Fruit fly (Drosophila melanogaster) whole organism, embryonic: ENCODE results near the gene Uck.

ENCODE experiments used
- CG10147 ChIP-seq: fragments of 200-800 bp; sonication (Bioruptor generic); optimal IDR thresholded peaks from 2 replicates; lab custom pipeline; 2019; ENCODE audit warnings: missing biosample characterization, mild to moderate bottlenecking, missing genetic modification characterization, moderate library complexity
- CG1024 ChIP-seq: fragments of 200-800 bp; sonication (Bioruptor generic); IDR thresholded peaks from 2 replicates; pipeline ENCODE4 v1.3.6; 2022; ENCODE audit warnings: missing biosample characterization, missing genetic modification characterization
- CG1233 ChIP-seq: fragments of 200-800 bp; sonication (Bioruptor generic); optimal IDR thresholded peaks from 4 replicates; lab custom pipeline; 2018; ENCODE audit warnings: missing biosample characterization, mild to moderate bottlenecking, missing genetic modification characterization
- CG12391 ChIP-seq: fragments of 200-800 bp; sonication (Bioruptor generic); optimal IDR thresholded peaks from 3 replicates; lab custom pipeline; 2018; ENCODE audit warnings: missing biosample characterization, mild to moderate bottlenecking, missing genetic modification characterization, moderate library complexity
- CG13296 ChIP-seq: fragments of 200-800 bp; sonication (Bioruptor generic); optimal IDR thresholded peaks from 3 replicates; lab custom pipeline; 2018; ENCODE audit warnings: missing biosample characterization, mild to moderate bottlenecking, missing genetic modification characterization
- CG2678 ChIP-seq: fragments of 200-800 bp; sonication (Bioruptor generic); optimal IDR thresholded peaks from 3 replicates; lab custom pipeline; 2019; ENCODE audit warnings: missing biosample characterization, mild to moderate bottlenecking, missing genetic modification characterization, moderate library complexity
- CG32772 ChIP-seq: fragments of 200-800 bp; sonication (Bioruptor generic); IDR thresholded peaks from 2 replicates; pipeline ENCODE4 v1.3.6; 2022; ENCODE audit warnings: missing biosample characterization, missing genetic modification characterization
- CG3847 ChIP-seq: fragments of 200-800 bp; sonication (Bioruptor generic); IDR thresholded peaks from 2 replicates; pipeline ENCODE4 v1.3.6; 2022; ENCODE audit warnings: missing biosample characterization, missing genetic modification characterization
- CG42726 ChIP-seq: fragments of 200-800 bp; sonication (Bioruptor generic); IDR thresholded peaks from 2 replicates; pipeline ENCODE4 v1.3.6; 2022; ENCODE audit warnings: missing biosample characterization, missing genetic modification characterization; ENCODE audit not compliant: partially characterized antibody
- CG6791 ChIP-seq: fragments of 200-800 bp; sonication (Bioruptor generic); IDR thresholded peaks from 3 replicates; pipeline ENCODE4 v1.3.6; 2022; ENCODE audit warnings: missing biosample characterization, missing genetic modification characterization; ENCODE audit not compliant: partially characterized antibody
- CG7556 ChIP-seq: fragments of 200-800 bp; sonication (Bioruptor generic); optimal IDR thresholded peaks from 2 replicates; lab custom pipeline; 2017; ENCODE audit warnings: missing biosample characterization, mild to moderate bottlenecking, missing genetic modification characterization
- CG8290 ChIP-seq, 3 experiments: fragments of 200-800 bp; sonication (Bioruptor generic); optimal IDR thresholded peaks; 2 replicates each; lab custom pipeline; 2016 to 2019; ENCODE audit warnings: missing biosample characterization in 3 of 3, missing genetic modification characterization in 3 of 3, mild to moderate bottlenecking in 2 of 3, moderate library complexity in 1 of 3
- CG8924 ChIP-seq: fragments of 200-800 bp; optimal IDR thresholded peaks from 3 replicates; lab custom pipeline; 2019; ENCODE audit warnings: missing biosample characterization, mild to moderate bottlenecking, missing genetic modification characterization, moderate library complexity
- CrebB ChIP-seq: fragments of 200-800 bp; sonication (Bioruptor generic); optimal IDR thresholded peaks from 3 replicates; lab custom pipeline; 2018; ENCODE audit warnings: missing biosample characterization, mild to moderate bottlenecking, missing genetic modification characterization
- Drgx ChIP-seq: fragments of 200-800 bp; sonication (Bioruptor generic); IDR thresholded peaks from 2 replicates; pipeline ENCODE4 v1.3.6; 2022; ENCODE audit warnings: missing biosample characterization, missing genetic modification characterization
- E2f1 ChIP-seq: fragments of 200-800 bp; sonication (Bioruptor generic); IDR thresholded peaks from 2 replicates; pipeline ENCODE4 v1.3.6; 2022; ENCODE audit warnings: missing biosample characterization, missing genetic modification characterization
- Ets65A ChIP-seq: fragments of 200-800 bp; sonication (Bioruptor generic); peaks from one replicate; lab custom pipeline; 2016; ENCODE audit warnings: missing biosample characterization, missing genetic modification characterization
- Lpt ChIP-seq: fragments of >200 bp; optimal IDR thresholded peaks from 2 replicates; lab custom pipeline; 2018; ENCODE audit warnings: missing biosample characterization, missing genetic modification characterization
- Med ChIP-seq: fragments of 200-800 bp; sonication (Bioruptor generic); peaks from one replicate; lab custom pipeline; 2016; ENCODE audit warnings: missing biosample characterization, missing genetic modification characterization, mild to moderate bottlenecking, inconsistent platforms, moderate library complexity
- Optix ChIP-seq: fragments of 200-800 bp; sonication (Bioruptor generic); IDR thresholded peaks from 3 replicates; pipeline ENCODE4 v1.3.6; 2022; ENCODE audit warnings: missing biosample characterization, missing genetic modification characterization
- PHDP ChIP-seq: fragments of 200-800 bp; sonication (Bioruptor generic); optimal IDR thresholded peaks from 3 replicates; lab custom pipeline; 2018; ENCODE audit warnings: missing biosample characterization, mild to moderate bottlenecking, missing genetic modification characterization, moderate library complexity
- Rx ChIP-seq: fragments of 200-800 bp; sonication (Bioruptor generic); IDR thresholded peaks from 2 replicates; pipeline ENCODE4 v1.3.6; 2022; ENCODE audit warnings: missing biosample characterization, missing genetic modification characterization
- Scr ChIP-seq: fragments of 200-800 bp; sonication (Bioruptor generic); IDR thresholded peaks from 2 replicates; pipeline ENCODE4 v1.3.6; 2022; ENCODE audit warnings: missing biosample characterization, missing genetic modification characterization; ENCODE audit not compliant: partially characterized antibody
- Sox100B ChIP-seq: fragments of 200-800 bp; sonication (Bioruptor generic); optimal IDR thresholded peaks from 3 replicates; lab custom pipeline; 2018; ENCODE audit warnings: missing biosample characterization, mild to moderate bottlenecking, missing genetic modification characterization
- YL-1 ChIP-seq: fragments of 200-800 bp; sonication (Bioruptor generic); optimal IDR thresholded peaks from 3 replicates; lab custom pipeline; 2017; ENCODE audit warnings: missing biosample characterization, mild to moderate bottlenecking, missing genetic modification characterization
- bsh ChIP-seq, 2 experiments: fragments of 200-800 bp; sonication (Bioruptor generic); optimal IDR thresholded peaks; 2 replicates each; lab custom pipeline; 2017 to 2018; ENCODE audit warnings: mild to moderate bottlenecking in 2 of 2, missing biosample characterization in 2 of 2, missing genetic modification characterization in 2 of 2, moderate library complexity in 1 of 2
- chif ChIP-seq, 2 experiments: fragments of 200-800 bp; sonication (Bioruptor generic); optimal IDR thresholded peaks; 3 replicates each; lab custom pipeline; 2016; ENCODE audit warnings: missing biosample characterization in 2 of 2, missing genetic modification characterization in 2 of 2
- corto ChIP-seq: fragments of 200-800 bp; sonication (Bioruptor generic); optimal IDR thresholded peaks from 2 replicates; lab custom pipeline; 2016; ENCODE audit warnings: missing biosample characterization, mild to moderate bottlenecking, missing genetic modification characterization, moderate library complexity
- crc ChIP-seq: fragments of 200-800 bp; sonication (Bioruptor generic); optimal IDR thresholded peaks from 2 replicates; lab custom pipeline; 2016; ENCODE audit warnings: missing biosample characterization, missing genetic modification characterization
- grau ChIP-seq: fragments of 200-800 bp; optimal IDR thresholded peaks from 3 replicates; lab custom pipeline; 2019; ENCODE audit warnings: missing biosample characterization, mild to moderate bottlenecking, missing genetic modification characterization, moderate library complexity
- lbe ChIP-seq: fragments of 200-800 bp; sonication (Bioruptor generic); optimal IDR thresholded peaks from 2 replicates; lab custom pipeline; 2016; ENCODE audit warnings: missing biosample characterization, mild to moderate bottlenecking, missing genetic modification characterization
- nom ChIP-seq: fragments of 200-800 bp; sonication (Bioruptor generic); optimal IDR thresholded peaks from 2 replicates; lab custom pipeline; 2017; ENCODE audit warnings: missing biosample characterization, missing genetic modification characterization, mild to moderate bottlenecking, moderate library complexity, missing genetic modification reagents
- pfk ChIP-seq: fragments of 200-800 bp; sonication (Bioruptor generic); optimal IDR thresholded peaks from 2 replicates; lab custom pipeline; 2018; ENCODE audit warnings: missing biosample characterization, mild to moderate bottlenecking, missing genetic modification characterization, moderate library complexity
- sens ChIP-seq: fragments of 200-800 bp; sonication (Bioruptor generic); peaks from one replicate; lab custom pipeline; 2016; ENCODE audit warnings: missing biosample characterization, missing genetic modification characterization
- sna ChIP-seq: fragments of 200-800 bp; sonication (Bioruptor generic); IDR thresholded peaks from 2 replicates; pipeline ENCODE4 v1.3.6; 2022; ENCODE audit warnings: missing biosample characterization, missing genetic modification characterization; ENCODE audit not compliant: partially characterized antibody
- tin ChIP-seq: fragments of 200-800 bp; sonication (Bioruptor generic); optimal IDR thresholded peaks from 3 replicates; lab custom pipeline; 2016; ENCODE audit warnings: missing biosample characterization, missing genetic modification characterization
- trem ChIP-seq: fragments of 200-800 bp; optimal IDR thresholded peaks from 3 replicates; lab custom pipeline; 2019; ENCODE audit warnings: missing biosample characterization, mild to moderate bottlenecking, missing genetic modification characterization, moderate library complexity

Gene Uck

DNA sequence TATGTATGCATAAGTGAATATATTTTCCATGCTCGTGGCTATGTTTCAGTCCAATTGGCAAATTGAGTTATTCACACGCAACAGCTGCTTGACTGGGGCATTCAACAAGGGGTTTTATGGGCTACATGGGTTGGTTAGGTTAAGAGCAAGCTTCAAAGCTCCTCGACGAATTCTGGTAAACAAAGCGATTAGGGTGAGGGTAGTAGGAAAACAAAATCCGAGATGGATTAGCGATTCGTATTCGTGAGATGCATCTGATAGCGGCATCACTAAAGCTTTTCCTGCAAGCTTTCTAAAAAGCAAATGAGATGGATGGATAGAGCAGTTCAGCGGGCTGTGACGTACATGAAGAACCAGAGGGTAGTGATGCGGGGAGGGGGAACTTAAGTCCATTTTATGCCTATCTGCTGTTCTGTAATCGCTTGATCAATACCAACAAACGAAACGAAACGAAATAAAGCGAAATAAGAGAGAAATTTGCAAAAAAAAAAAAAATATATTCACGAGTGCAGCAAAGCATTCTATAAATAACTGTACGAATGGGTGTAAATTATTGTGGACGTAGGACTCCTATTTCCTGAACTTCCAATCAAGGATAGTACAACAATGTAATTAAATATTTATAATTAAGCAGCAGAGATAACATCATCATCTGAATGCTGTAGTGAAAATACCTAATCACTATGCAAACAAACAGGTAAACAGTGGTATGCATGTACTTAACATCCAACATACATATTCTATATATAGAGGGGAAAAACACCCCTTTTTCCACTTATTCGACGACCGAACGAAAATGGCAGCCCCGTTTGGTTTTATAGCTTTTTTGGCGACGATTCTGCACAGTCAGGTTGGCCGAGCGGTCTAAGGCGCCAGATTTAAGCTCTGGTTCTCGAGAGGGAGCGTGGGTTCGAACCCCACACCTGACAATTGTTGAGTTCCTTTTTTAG is 25.3 kb upstream of the Uck start (continued):
- TF ChIP-seq CG6791 (GFP tag; lab: Robert Waterston, UW) (0 out of 3 replicates have a peak, but pooled peaks have one; percentile 6), PHDP (tag; lab: Kevin White, UChicago) (no peak), sna (0 out of 2 replicates have a peak, but pooled peaks have one; percentile 30), grau (tag; lab: Kevin White, UChicago) (no peak), chif (GFP tag; optimal IDR thresholded peaks at IDR 0.05; lab: Kevin White, UChicago) (no peak), Scr (GFP tag; lab: Robert Waterston, UW) (peak; percentile 48; the same call in 1 of the 2 replicates), CrebB (tag; lab: Kevin White, UChicago) (no peak), Lpt (no peak), trem (tag; lab: Kevin White, UChicago) (no peak), CG13296 (GFP tag; lab: Kevin White, UChicago) (peak; percentile 33), tin (GFP tag; lab: Kevin White, UChicago) (no peak), CG12391 (tag; lab: Kevin White, UChicago) (no peak), Optix (GFP tag; lab: Robert Waterston, UW) (no peak), CG42726 (peak; percentile 68; the same call in 1 of the 2 replicates), CG8924 (tag; lab: Kevin White, UChicago) (no peak), CG10147 (GFP tag; lab: Kevin White, UChicago) (no peak), CG3847 (no peak), CG1024 (GFP tag; lab: Robert Waterston, UW) (no peak), sens (GFP tag; lab: Kevin White, UChicago) (peak; percentile 66), Med (GFP tag; lab: Kevin White, UChicago) (peak; percentile 51), CG32772 (no peak), CG2678 (tag; lab: Kevin White, UChicago) (peak; percentile 14), Rx (GFP tag; lab: Robert Waterston, UW) (no peak), CG7556 (no peak), pfk (GFP tag; lab: Kevin White, UChicago) (no peak), YL-1 (no peak), crc (no peak), Sox100B (peak; percentile 4), CG8290 (GFP tag; optimal IDR thresholded peaks at IDR 0.05; lab: Kevin White, UChicago) (no peak), CG8290 (tag; optimal IDR thresholded peaks at IDR 0.05; lab: Kevin White, UChicago) (peak in 1 of 2 experiments; percentile 9)

DNA sequence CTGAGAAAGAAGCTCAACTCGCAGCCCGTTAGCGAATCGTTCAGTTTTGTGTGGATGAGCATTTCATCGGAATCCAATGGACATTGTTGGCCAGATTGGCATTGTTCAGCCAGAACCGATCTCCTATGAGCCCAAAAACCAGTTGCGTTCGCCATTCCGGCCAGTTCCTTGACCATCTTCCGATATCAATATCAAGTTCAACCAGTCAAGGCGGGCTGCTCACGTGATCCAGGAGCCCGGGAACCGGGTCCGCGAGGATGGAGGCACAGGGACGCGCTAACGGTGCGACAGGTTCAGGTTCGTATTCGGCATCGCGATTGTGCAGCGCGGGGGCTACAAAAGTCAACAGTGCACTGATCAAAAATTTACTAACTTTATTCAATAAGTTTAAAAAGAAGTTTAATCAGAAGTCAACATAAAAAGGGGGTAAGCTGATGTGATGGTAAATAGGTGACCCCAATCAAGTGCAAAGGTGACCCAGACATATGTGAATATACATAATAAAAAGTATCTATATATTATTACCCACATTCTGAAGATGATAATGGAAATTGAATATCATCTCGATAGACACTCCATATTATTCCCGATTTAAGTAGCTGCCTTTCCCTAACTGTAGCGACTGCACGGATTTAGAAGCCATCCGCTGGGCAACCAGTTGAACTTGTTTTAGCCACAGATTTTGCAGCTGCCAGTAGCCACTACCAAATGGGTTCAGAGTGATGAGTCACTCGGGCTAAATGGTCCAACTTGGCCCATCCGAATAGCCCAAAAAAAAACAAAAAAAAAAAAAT is 23.0 kb upstream of the Uck start:
- TF ChIP-seq CG3847 (no peak), Ets65A (GFP tag; lab: Kevin White, UChicago) (peak; percentile 86), CG1233 (GFP tag; lab: Kevin White, UChicago) (no peak), E2f1 (GFP tag; lab: Robert Waterston, UW) (no peak), bsh (GFP tag; optimal IDR thresholded peaks at IDR 0.05; lab: Kevin White, UChicago) (peak in 1 of 2 experiments; percentile 86), CG12391 (tag; lab: Kevin White, UChicago) (no peak), Med (GFP tag; lab: Kevin White, UChicago) (peak; percentile 33), nom (GFP tag; lab: Kevin White, UChicago) (peak; percentile 86), lbe (GFP tag; lab: Kevin White, UChicago) (peak; percentile 83), Drgx (GFP tag; lab: Robert Waterston, UW) (peak; percentile 75), corto (peak; percentile 80)
- TF ChIP-seq, all 482 proteins: peak for 7
